Worm (Caenorhabditis elegans) whole organism, L3 larva: Measurements from ENCODE around the gene srx-34.
A peak's percentile ranks its signal among the peaks of the same experiment; 100 is the strongest.

Source experiments
- fkh-10 ChIP-seq: sonication (generic microtip); optimal IDR thresholded peaks from 2 replicates; lab custom pipeline; 2017; ENCODE audit warnings: missing biosample characterization, missing genetic modification reagents, missing genetic modification characterization
- mdl-1 ChIP-seq: fragments of 150-350 bp; optimal IDR thresholded peaks from 2 replicates; lab custom pipeline; 2014; ENCODE audit warnings: missing biosample characterization, missing genetic modification characterization
- snpc-4 ChIP-seq: fragments of 150-350 bp; optimal IDR thresholded peaks from 2 replicates; lab custom pipeline; 2014; ENCODE audit warnings: missing biosample characterization, missing genetic modification characterization

DNA sequence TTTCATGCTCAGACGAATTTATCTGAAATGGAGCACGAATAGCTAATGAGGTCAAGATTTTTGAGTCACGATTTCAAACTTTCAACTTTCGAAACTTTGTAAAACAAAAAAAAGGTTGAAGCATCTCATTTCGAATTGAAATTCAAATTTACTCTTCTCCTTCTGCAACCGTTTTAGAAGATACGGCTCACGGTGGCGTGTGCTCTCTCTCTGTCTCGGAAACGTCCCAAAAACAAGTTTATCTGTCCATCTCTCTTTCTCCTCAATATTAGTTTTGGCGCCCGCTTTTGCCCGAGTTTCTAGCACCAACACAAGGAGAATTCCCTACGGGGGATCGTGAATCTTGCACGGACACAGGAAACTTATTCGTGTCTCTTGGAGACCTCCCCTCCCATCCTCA, 9.7 kb downstream of the srx-34 start:
- TF ChIP-seq mdl-1: no peak
- TF ChIP-seq fkh-10: peak; percentile 21
- TF ChIP-seq snpc-4 (tag; lab: Kevin White, UChicago): no peak
